Worm (Caenorhabditis elegans): ENCODE measurements around the gene H40L08.7.

The H40L08.7 gene

ce11 chrX:15076042-15076565 is 1.4 kb downstream of the H40L08.7 start, which contains the start of the genes H40L08.3 and H40L08.9:
TSS of gene H40L08.3 (minus strand) at chrX:15076092.
TSS of gene H40L08.9 (minus strand) at chrX:15076480.
- no peak for TF ChIP-seq dmd-8 (GFP tag; IDR thresholded peaks at IDR 0.05)
- TF ChIP-seq zfp-2 (tag; optimal IDR thresholded peaks at IDR 0.05): no peak
- no peak for TF ChIP-seq lin-15B (tag; optimal IDR thresholded peaks at IDR 0.05)
- TF ChIP-seq F49E8.2 (tag; optimal IDR thresholded peaks at IDR 0.05; ENCODE audit: borderline replicate concordance): no peak
- TF ChIP-seq nhr-10 (tag; optimal IDR thresholded peaks at IDR 0.05): no peak
- TF ChIP-seq php-3 (GFP tag; IDR thresholded peaks at IDR 0.05): peak; percentile 46; the same call in 1 of the 2 replicates
- TF ChIP-seq ceh-20 (GFP tag; IDR thresholded peaks at IDR 0.05): no peak
- peak; percentile 30 for TF ChIP-seq nhr-102 (tag; optimal IDR thresholded peaks at IDR 0.05)
- TF ChIP-seq F37D6.2 (tag; optimal IDR thresholded peaks at IDR 0.05): no peak
- TF ChIP-seq duxl-1 (tag; optimal IDR thresholded peaks at IDR 0.05; ENCODE audit: poor library complexity): no peak
- TF ChIP-seq fos-1 (tag; optimal IDR thresholded peaks at IDR 0.05): no peak
- peak; percentile 9 for TF ChIP-seq nhr-28 (tag; optimal IDR thresholded peaks at IDR 0.05)
- no peak for TF ChIP-seq hif-1 (tag; optimal IDR thresholded peaks at IDR 0.05)
- TF ChIP-seq nhr-11 (tag; optimal IDR thresholded peaks at IDR 0.05): no peak
- no peak for TF ChIP-seq ztf-7 (tag; optimal IDR thresholded peaks at IDR 0.05)
- no peak for TF ChIP-seq tra-1 (GFP tag; IDR thresholded peaks at IDR 0.05)
- no peak for TF ChIP-seq cey-2 (tag; optimal IDR thresholded peaks at IDR 0.05; ENCODE audit: borderline replicate concordance, insufficient read depth)
- TF ChIP-seq daf-19 (GFP tag; conservative IDR thresholded peaks at IDR 0.05): no peak
- no peak for TF ChIP-seq snpc-1.2 (GFP tag; IDR thresholded peaks at IDR 0.05)
- TF ChIP-seq unc-62 (GFP tag; optimal IDR thresholded peaks at IDR 0.05 in 1 of 2): peak in 1 of 2 experiments; percentile 97
- no peak for TF ChIP-seq unc-62 (tag; optimal IDR thresholded peaks at IDR 0.05)
- no peak for TF ChIP-seq lsy-2 (tag; optimal IDR thresholded peaks at IDR 0.05)
- TF ChIP-seq hlh-30 (tag; optimal IDR thresholded peaks at IDR 0.05; ENCODE audit: insufficient read depth): no peak
- TF ChIP-seq daf-16 (GFP tag; optimal IDR thresholded peaks at IDR 0.05): no peak
- no peak for TF ChIP-seq daf-16 (tag; optimal IDR thresholded peaks at IDR 0.05)
- peak; percentile 72 for TF ChIP-seq T26A8.4 (GFP tag; IDR thresholded peaks at IDR 0.05)
- TF ChIP-seq ama-1 (optimal IDR thresholded peaks at IDR 0.05): peak; percentile 98
- no peak for TF ChIP-seq zip-2 (tag; optimal IDR thresholded peaks at IDR 0.05)
- TF ChIP-seq sdz-12 (GFP tag; optimal IDR thresholded peaks at IDR 0.05): peak; percentile 57
- no peak for TF ChIP-seq lin-39 (tag; optimal IDR thresholded peaks at IDR 0.05)
- 0 out of 2 replicates have a peak, but pooled peaks have one; percentile 4 for TF ChIP-seq Y75B8A.6 (GFP tag; IDR thresholded peaks at IDR 0.05)
- peak; percentile 56 for TF ChIP-seq nhr-25 (tag; optimal IDR thresholded peaks at IDR 0.05; ENCODE audit: borderline replicate concordance, insufficient read depth)
- no peak for TF ChIP-seq dmd-6 (GFP tag; IDR thresholded peaks at IDR 0.05)
- TF ChIP-seq ZK337.2 (GFP tag; IDR thresholded peaks at IDR 0.05): no peak
- TF ChIP-seq tag-97 (GFP tag; IDR thresholded peaks at IDR 0.05): no peak
- no peak for TF ChIP-seq daf-8 (GFP tag; IDR thresholded peaks at IDR 0.05)
- TF ChIP-seq madf-9 (GFP tag; conservative IDR thresholded peaks at IDR 0.05): no peak
- 0 out of 2 replicates have a peak, but pooled peaks have one; percentile 5 for TF ChIP-seq lin-38 (GFP tag; IDR thresholded peaks at IDR 0.05)
- TF ChIP-seq ZK546.5 (tag; optimal IDR thresholded peaks at IDR 0.05): no peak

- TF ChIP-seq saeg-2 (GFP tag; IDR thresholded peaks at IDR 0.05) (0 out of 2 replicates have a peak, but pooled peaks have one; percentile 10), lin-1 (GFP tag; IDR thresholded peaks at IDR 0.05) (no peak), egl-43 (GFP tag; IDR thresholded peaks at IDR 0.05) (0 out of 2 replicates have a peak, but pooled peaks have one; percentile 10), zip-2 (tag; optimal IDR thresholded peaks at IDR 0.05) (no peak), hmg-1.1 (GFP tag; IDR thresholded peaks at IDR 0.05) (peak; percentile 33; the same call in 1 of the 2 replicates), nhr-42 (GFP tag; IDR thresholded peaks at IDR 0.05) (0 out of 2 replicates have a peak, but pooled peaks have one; percentile 29), aha-1 (tag) (peak; percentile 53), lin-29 (GFP tag; IDR thresholded peaks at IDR 0.05) (no peak)
Measured at ce11 chrX:15075170-15075569, 2.4 kb downstream of the H40L08.7 start.
